Worm (Caenorhabditis elegans) whole organism, early embryonic: ENCODE results near the gene Y38H6C.16.

Experiments used
- ets-7 ChIP-seq: sonication (generic microtip); optimal IDR thresholded peaks from 2 replicates; lab custom pipeline; 2016; ENCODE audit warnings: missing genotype, missing genetic modification characterization, missing compliant biosample characterization
- flt-1 ChIP-seq: fragments of 200-800 bp; sonication (Bioruptor generic); IDR thresholded peaks from 2 replicates; pipeline ENCODE4 v1.3.6; 2022; ENCODE audit warnings: missing genetic modification characterization, missing compliant biosample characterization
- sea-1 ChIP-seq: fragments of 200-800 bp; sonication (Bioruptor generic); conservative IDR thresholded peaks from 2 replicates; pipeline ENCODE4 v1.3.6; 2022; ENCODE audit warnings: missing genetic modification characterization, missing compliant biosample characterization

DNA sequence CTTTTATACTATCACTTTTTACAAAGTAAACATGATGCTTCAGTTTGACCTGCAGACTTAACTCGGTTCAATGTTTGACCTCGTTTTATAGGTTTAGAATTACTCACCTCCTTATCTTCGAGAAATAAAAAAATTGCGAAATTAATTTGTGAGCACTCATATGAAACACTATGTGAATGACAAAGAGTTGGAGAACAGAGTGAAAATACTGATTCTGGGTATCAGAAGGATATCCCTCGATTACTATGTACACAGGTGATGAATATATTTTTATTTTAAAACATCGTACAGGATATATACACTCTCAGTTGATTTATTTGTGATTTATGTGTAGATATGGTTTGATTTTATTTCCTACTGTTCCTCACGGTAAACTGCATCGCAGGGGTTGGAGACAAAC, 17.1 kb upstream of the Y38H6C.16 start, which contains the start of gene Y38H6C.23:
- no peak for TF ChIP-seq sea-1 (GFP tag; lab: Robert Waterston, UW)
- TF ChIP-seq ets-7 (tag; lab: Kevin White, UChicago), result no peak
- no peak for TF ChIP-seq flt-1 (GFP tag; lab: Robert Waterston, UW)
